Fruit fly (Drosophila melanogaster) whole organism, pupa: Measurements from ENCODE around the gene CG43116.

ENCODE experiments used
- CG10348 ChIP-seq: fragments of 200-800 bp; sonication (Bioruptor generic); IDR thresholded peaks from 2 replicates; pipeline ENCODE4 v1.3.6; 2022; ENCODE audit warnings: missing biosample characterization, missing genetic modification characterization
- CG12605 ChIP-seq: fragments of 200-800 bp; sonication (Bioruptor generic); IDR thresholded peaks from 2 replicates; pipeline ENCODE4 v1.3.6; 2022; ENCODE audit warnings: missing biosample characterization, missing genetic modification characterization
- CG13204 ChIP-seq: fragments of 200-800 bp; sonication (Bioruptor generic); optimal IDR thresholded peaks from 2 replicates; lab custom pipeline; 2018; ENCODE audit warnings: missing biosample characterization, mild to moderate bottlenecking, missing genetic modification characterization, moderate library complexity
- CG14655 ChIP-seq: fragments of 200-800 bp; sonication (Bioruptor generic); optimal IDR thresholded peaks from 3 replicates; lab custom pipeline; 2017; ENCODE audit warnings: mild to moderate bottlenecking, missing biosample characterization, missing genetic modification reagents, missing genetic modification characterization
- CG32121 ChIP-seq: fragments of 200-800 bp; sonication (Bioruptor generic); IDR thresholded peaks from 2 replicates; pipeline ENCODE4 v1.3.6; 2022; ENCODE audit warnings: missing biosample characterization, missing genetic modification characterization
- CG4496 ChIP-seq: fragments of 200-800 bp; sonication (Bioruptor generic); IDR thresholded peaks from 3 replicates; pipeline ENCODE4 v1.3.6; 2022; ENCODE audit warnings: missing biosample characterization, missing genetic modification characterization
- CG8159 ChIP-seq: fragments of 200-800 bp; sonication (Bioruptor generic); optimal IDR thresholded peaks from 3 replicates; lab custom pipeline; 2018; ENCODE audit warnings: missing biosample characterization, mild to moderate bottlenecking, missing genetic modification characterization, moderate library complexity
- CG8301 ChIP-seq: fragments of 200-800 bp; sonication (Bioruptor generic); optimal IDR thresholded peaks from 2 replicates; lab custom pipeline; 2018; ENCODE audit warnings: missing biosample characterization, mild to moderate bottlenecking, missing genetic modification characterization
- EcR ChIP-seq: fragments of 200-800 bp; sonication (Bioruptor generic); optimal IDR thresholded peaks from 3 replicates; lab custom pipeline; 2019; ENCODE audit warnings: missing biosample characterization, missing genetic modification characterization, mild to moderate bottlenecking, moderate library complexity, missing genetic modification reagents
- Pif1A ChIP-seq: fragments of 200-800 bp; sonication (Bioruptor generic); optimal IDR thresholded peaks from 3 replicates; lab custom pipeline; 2016; ENCODE audit warnings: missing biosample characterization, missing genetic modification characterization
- Snoo ChIP-seq: fragments of 200-800 bp; sonication (Bioruptor generic); optimal IDR thresholded peaks from 3 replicates; lab custom pipeline; 2017; ENCODE audit warnings: missing biosample characterization, mild to moderate bottlenecking, missing genetic modification characterization, inconsistent platforms
- fd96Ca ChIP-seq: fragments of 200-800 bp; sonication (Bioruptor generic); IDR thresholded peaks from 3 replicates; pipeline ENCODE4 v1.3.6; 2022; ENCODE audit warnings: missing biosample characterization, missing genetic modification characterization
- gl ChIP-seq: fragments of 200-800 bp; sonication (Bioruptor generic); optimal IDR thresholded peaks from 2 replicates; lab custom pipeline; 2018; ENCODE audit warnings: missing biosample characterization, mild to moderate bottlenecking, missing genetic modification characterization

DNA sequence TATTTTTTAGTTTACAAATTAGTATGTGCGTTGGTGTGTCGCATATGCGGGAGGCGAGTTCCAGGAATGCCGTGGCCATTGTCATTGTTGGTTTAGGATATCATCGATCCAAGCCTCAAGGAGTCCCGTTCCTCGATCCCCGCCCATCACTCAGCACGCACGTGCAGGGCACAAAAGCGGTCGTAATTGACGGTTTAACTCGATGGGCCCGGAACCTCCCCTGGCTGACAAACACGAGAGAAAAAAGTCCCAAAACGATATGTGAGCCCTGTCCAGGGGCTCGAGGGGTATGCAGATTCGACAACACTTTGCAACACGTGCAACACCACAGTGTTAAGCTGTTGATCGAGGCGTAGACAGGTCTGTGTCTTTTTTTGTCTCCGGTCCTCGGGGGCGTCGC, 31.1 kb upstream of the CG43116 start:
- no peak for TF ChIP-seq CG4496 (GFP tag; lab: Robert Waterston, UW)
- no peak for TF ChIP-seq EcR
- no peak for TF ChIP-seq Snoo (tag; lab: Kevin White, UChicago)
- TF ChIP-seq gl (tag; lab: Kevin White, UChicago), result no peak
- no peak for TF ChIP-seq CG13204 (GFP tag; lab: Kevin White, UChicago)
- no peak for TF ChIP-seq Pif1A
- TF ChIP-seq CG12605, result no peak
- no peak for TF ChIP-seq CG32121 (GFP tag; lab: Robert Waterston, UW)
- no peak for TF ChIP-seq CG8301 (tag; lab: Kevin White, UChicago)
- no peak for TF ChIP-seq fd96Ca (GFP tag; lab: Robert Waterston, UW)
- TF ChIP-seq CG8159 (tag; lab: Kevin White, UChicago), result no peak
- no peak for TF ChIP-seq CG14655 (GFP tag; lab: Kevin White, UChicago)
- no peak for TF ChIP-seq CG10348 (GFP tag; lab: Robert Waterston, UW)
